Fruit fly (Drosophila melanogaster): ENCODE measurements around the gene CG9004.

CG9004 gene

DNA sequence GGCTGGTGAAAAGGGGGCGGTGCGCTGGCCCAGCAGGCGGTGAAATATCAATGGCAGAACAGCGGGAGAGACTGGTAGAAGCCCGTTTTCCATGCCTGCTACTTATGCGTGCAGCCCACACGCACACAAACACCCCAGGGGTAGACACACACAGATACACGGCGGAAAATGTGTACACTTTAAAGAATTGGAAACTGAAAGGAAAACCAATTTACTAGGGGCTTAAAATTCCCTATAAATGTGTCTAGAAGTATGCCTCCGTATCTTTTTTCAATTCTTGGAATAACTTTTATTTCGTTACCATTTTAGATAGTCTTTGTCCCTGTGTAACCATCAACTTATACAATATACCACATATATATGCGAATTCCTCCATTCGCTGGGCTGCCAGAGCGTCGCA lies 41.3 kb upstream of the CG9004 start (continued):
- TF ChIP-seq CG32532 (GFP tag; IDR thresholded peaks at IDR 0.05) = peak; percentile 47
- peak; percentile 20; the same call in 1 of the 3 replicates for TF ChIP-seq dysf (GFP tag; IDR thresholded peaks at IDR 0.05)
- TF ChIP-seq CG9437 (GFP tag; optimal IDR thresholded peaks at IDR 0.05) = no peak
- TF ChIP-seq bowl (GFP tag; IDR thresholded peaks at IDR 0.05) = no peak
- TF ChIP-seq Hr78 (GFP tag; optimal IDR thresholded peaks at IDR 0.05) = no peak
- TF ChIP-seq Tbp (GFP tag; optimal IDR thresholded peaks at IDR 0.05) = no peak
- TF ChIP-seq chif (GFP tag; optimal IDR thresholded peaks at IDR 0.05) = no peak
- TF ChIP-seq CG9932 (GFP tag; IDR thresholded peaks at IDR 0.05) = 0 out of 2 replicates have a peak, but pooled peaks have one; percentile 19
- no peak for TF ChIP-seq bigmax (GFP tag; optimal IDR thresholded peaks at IDR 0.05)

DNA sequence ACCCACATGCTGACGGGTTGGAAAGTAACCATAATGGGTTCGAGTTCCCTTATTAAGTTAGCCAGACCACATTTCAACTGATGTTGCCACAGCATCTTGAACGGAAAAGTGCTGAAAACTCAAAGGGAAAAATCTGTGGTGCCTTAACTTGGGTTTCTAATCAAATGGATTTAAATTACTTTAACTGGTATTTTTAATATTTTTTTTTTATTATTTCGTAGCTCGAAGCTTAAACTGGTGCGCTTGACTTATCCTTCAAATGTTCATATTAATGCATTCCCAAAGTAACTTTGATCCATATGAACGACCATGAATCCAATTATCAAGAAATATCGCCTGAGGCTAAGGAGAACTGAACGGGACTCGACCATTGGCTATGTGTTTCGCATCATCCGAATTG lies 13.3 kb upstream of the CG9004 start, which contains the start of gene CG13801:
TSS of gene CG13801 (plus strand) at position 301 of the 400 bp plus-strand sequence.
- TF ChIP-seq CG18011 (GFP tag; optimal IDR thresholded peaks at IDR 0.05) (no peak), ap (GFP tag; IDR thresholded peaks at IDR 0.05) (no peak), hkb (optimal IDR thresholded peaks at IDR 0.05) (no peak), hkb (GFP tag; IDR thresholded peaks at IDR 0.05) (no peak), TFAM (GFP tag; optimal IDR thresholded peaks at IDR 0.05) (no peak), Trl (optimal IDR thresholded peaks at IDR 0.05) (no peak), Trl (GFP tag; optimal IDR thresholded peaks at IDR 0.05) (no peak), CG12104 (GFP tag; optimal IDR thresholded peaks at IDR 0.05) (no peak), CG5180 (GFP tag; optimal IDR thresholded peaks at IDR 0.05) (no peak), odd (GFP tag; optimal IDR thresholded peaks at IDR 0.05) (no peak), CG5245 (GFP tag; optimal IDR thresholded peaks at IDR 0.05) (no peak), MESR4 (GFP tag; optimal IDR thresholded peaks at IDR 0.05) (no peak), ftz-f1 (GFP tag; optimal IDR thresholded peaks at IDR 0.05) (no peak)

DNA sequence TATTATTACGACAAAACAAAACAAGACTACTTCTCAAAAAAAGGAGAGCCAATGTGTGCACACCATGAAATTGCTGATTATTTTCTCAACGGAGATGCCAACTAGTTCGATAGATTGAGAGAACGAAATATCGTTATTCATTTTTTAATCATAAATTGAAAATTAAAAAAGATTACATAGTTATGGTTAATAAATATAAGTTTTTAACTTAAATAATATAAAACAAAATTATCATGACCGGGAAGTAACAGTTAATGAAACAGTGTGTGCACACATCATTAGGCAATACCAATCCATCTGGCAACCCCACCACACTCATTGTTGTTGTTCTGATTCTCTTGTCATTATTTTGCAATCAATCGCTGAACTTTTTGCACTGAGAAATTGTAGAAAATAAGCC lies 1.6 kb upstream of the CG9004 start, which contains the start of the genes CG1317 and CG8993:
TSS of gene CG1317 (minus strand) at position 58 of the 400 bp plus-strand sequence.
TSS of gene CG8993 (plus strand) at position 318 of the 400 bp plus-strand sequence.
- TF ChIP-seq CG10267 (tag; optimal IDR thresholded peaks at IDR 0.05) (peak; percentile 75), Dfd (GFP tag; optimal IDR thresholded peaks at IDR 0.05) (peak in 1 of 2 experiments; percentile 42), D (optimal IDR thresholded peaks at IDR 0.05) (no peak), D (GFP tag; optimal IDR thresholded peaks at IDR 0.05) (peak; percentile 5), CG6654 (GFP tag; optimal IDR thresholded peaks at IDR 0.05) (no peak), bsh (GFP tag; optimal IDR thresholded peaks at IDR 0.05) (peak in 1 of 2 experiments; percentile 59), cg (GFP tag; optimal IDR thresholded peaks at IDR 0.05) (no peak), CG2712 (tag; optimal IDR thresholded peaks at IDR 0.05) (peak; percentile 76), Dip2 (GFP tag; IDR thresholded peaks at IDR 0.05) (no peak), Dll (GFP tag; IDR thresholded peaks at IDR 0.05; ENCODE audit: partially characterized antibody) (peak; percentile 79), Taf1 (GFP tag; IDR thresholded peaks at IDR 0.05) (peak; percentile 26; the same call in 1 of the 2 replicates), Atf3 (GFP tag; optimal IDR thresholded peaks at IDR 0.05) (no peak), CG1529 (GFP tag; optimal IDR thresholded peaks at IDR 0.05) (no peak), CG7928 (GFP tag; optimal IDR thresholded peaks at IDR 0.05) (no peak), CG13287 (GFP tag; IDR thresholded peaks at IDR 0.05; ENCODE audit: partially characterized antibody) (peak; percentile 86), Ets97D (GFP tag; optimal IDR thresholded peaks at IDR 0.05) (peak; percentile 7), eve (GFP tag; optimal IDR thresholded peaks at IDR 0.05) (no peak), chif (GFP tag; optimal IDR thresholded peaks at IDR 0.05) (no peak), CG17612 (GFP tag; IDR thresholded peaks at IDR 0.05) (no peak), nerfin-2 (GFP tag; IDR thresholded peaks at IDR 0.05; ENCODE audit: partially characterized antibody) (peak; percentile 41; the same call in 1 of the 2 replicates), corto (GFP tag; optimal IDR thresholded peaks at IDR 0.05) (peak; percentile 4), Aef1 (GFP tag; IDR thresholded peaks at IDR 0.05) (peak; percentile 84), CG10565 (GFP tag; optimal IDR thresholded peaks at IDR 0.05) (no peak), Hand (GFP tag; optimal IDR thresholded peaks at IDR 0.05) (no peak), sna (GFP tag; IDR thresholded peaks at IDR 0.05; ENCODE audit: partially characterized antibody) (peak; percentile 61; the same call in 1 of the 2 replicates), CG7372 (GFP tag; IDR thresholded peaks at IDR 0.05) (no peak), CG6791 (GFP tag; IDR thresholded peaks at IDR 0.05; ENCODE audit: partially characterized antibody) (no peak), PHDP (tag; optimal IDR thresholded peaks at IDR 0.05) (peak; percentile 61)
